Worm (Caenorhabditis elegans) whole organism, L4 larva: Measurements from ENCODE around the gene mrck-1.

Source experiments
- aha-1 ChIP-seq: fragments of 150-350 bp; peaks from one replicate; lab custom pipeline; 2014; ENCODE audit warnings: missing biosample characterization, missing genetic modification characterization
- attf-4 ChIP-seq: sonication (generic microtip); optimal IDR thresholded peaks from 3 replicates; lab custom pipeline; 2017; ENCODE audit warnings: missing biosample characterization, missing genetic modification characterization
- ceh-28 ChIP-seq: fragments of 150-350 bp; optimal IDR thresholded peaks from 2 replicates; lab custom pipeline; 2014; ENCODE audit warnings: missing biosample characterization, missing genetic modification reagents, missing genetic modification characterization
- daf-16 ChIP-seq, 3 experiments: sonication (generic microtip); optimal IDR thresholded peaks; 2 replicates each; lab custom pipeline; 2016 to 2017; ENCODE audit warnings: missing genetic modification characterization in 3 of 3, missing genetic modification reagents in 3 of 3, mild to moderate bottlenecking in 2 of 3, missing compliant biosample characterization in 2 of 3, missing biosample characterization in 1 of 3, moderate library complexity in 1 of 3
- gei-8 ChIP-seq: fragments of 200-800 bp; sonication (Bioruptor generic); optimal IDR thresholded peaks from 2 replicates; lab custom pipeline; 2018; ENCODE audit warnings: mild to moderate bottlenecking, missing genetic modification characterization, missing compliant biosample characterization
- jun-1 ChIP-seq: fragments of 150-350 bp; optimal IDR thresholded peaks from 2 replicates; lab custom pipeline; 2014; ENCODE audit warnings: missing biosample characterization, missing genetic modification reagents, missing genetic modification characterization
- lin-15B ChIP-seq: fragments of 150-350 bp; sonication (generic microtip); optimal IDR thresholded peaks from 3 replicates; lab custom pipeline; 2014; ENCODE audit warnings: missing biosample characterization, missing genetic modification characterization
- mdl-1 ChIP-seq, 2 experiments: fragments of 150-350 bp in 1 of 2; sonication (generic microtip) in 1 of 2; optimal IDR thresholded peaks; 2 replicates each; lab custom pipeline; 2014 to 2017; ENCODE audit warnings: missing biosample characterization in 2 of 2, missing genetic modification characterization in 2 of 2
- mdt-29 ChIP-seq: fragments of 200-800 bp; sonication (Bioruptor generic); IDR thresholded peaks from 2 replicates; pipeline ENCODE4 v1.3.6; 2022; ENCODE audit warnings: missing genetic modification reagents, missing genetic modification characterization, missing compliant biosample characterization
- skn-1 ChIP-seq: fragments of 150-350 bp; optimal IDR thresholded peaks from 2 replicates; lab custom pipeline; 2014; ENCODE audit warnings: missing biosample characterization, missing genetic modification characterization
- spr-3 ChIP-seq: fragments of 200-800 bp; sonication (Bioruptor generic); optimal IDR thresholded peaks from 2 replicates; lab custom pipeline; 2018; ENCODE audit warnings: mild to moderate bottlenecking, missing genetic modification characterization, missing compliant biosample characterization
- ztf-11 ChIP-seq: fragments of 150-350 bp; optimal IDR thresholded peaks from 2 replicates; lab custom pipeline; 2014; ENCODE audit warnings: missing biosample characterization, missing genetic modification characterization

ce11 chrV:6275209-6275608, 8.1 kb upstream of the mrck-1 start:
- TF ChIP-seq ceh-28 (tag; lab: Kevin White, UChicago) (no peak), gei-8 (GFP tag; lab: Kevin White, UChicago) (no peak), mdl-1 (tag; optimal IDR thresholded peaks at IDR 0.05; lab: Kevin White, UChicago) (peak in 1 of 2 experiments; percentile 74), mdt-29 (no peak), ztf-11 (tag; lab: Kevin White, UChicago) (no peak), jun-1 (tag; lab: Kevin White, UChicago) (peak; percentile 12), lin-15B (tag; lab: Kevin White, UChicago) (no peak), skn-1 (tag; lab: Kevin White, UChicago) (no peak), attf-4 (tag; lab: Kevin White, UChicago) (no peak), aha-1 (tag; lab: Kevin White, UChicago) (peak; percentile 13), daf-16 (GFP tag; optimal IDR thresholded peaks at IDR 0.05; lab: Kevin White, UChicago) (no peak), daf-16 (tag; optimal IDR thresholded peaks at IDR 0.05; lab: Kevin White, UChicago) (peak; percentile 86), spr-3 (no peak)
